Fruit fly (Drosophila melanogaster) whole organism, embryonic: ENCODE results near the gene ato.

ENCODE experiments used
- Asciz ChIP-seq: fragments of 200-800 bp; sonication (Bioruptor generic); optimal IDR thresholded peaks from 2 replicates; lab custom pipeline; 2017; ENCODE audit warnings: missing biosample characterization, mild to moderate bottlenecking, missing genetic modification characterization, missing genetic modification reagents
- Awh ChIP-seq: fragments of 200-800 bp; sonication (Bioruptor generic); IDR thresholded peaks from 2 replicates; pipeline ENCODE4, ENCODE4 v1.3.6; 2022; ENCODE audit warnings: missing biosample characterization, missing genetic modification characterization
- CG10209 ChIP-seq: fragments of 200-800 bp; sonication (Bioruptor generic); optimal IDR thresholded peaks from 3 replicates; lab custom pipeline; 2017; ENCODE audit warnings: missing biosample characterization, mild to moderate bottlenecking, missing genetic modification characterization, missing genetic modification reagents
- CG10366 ChIP-seq: fragments of 200-800 bp; sonication (Bioruptor generic); IDR thresholded peaks from 2 replicates; pipeline ENCODE4 v1.3.6; 2022; ENCODE audit warnings: missing biosample characterization, missing genetic modification characterization
- CG11093 ChIP-seq: fragments of 200-800 bp; sonication (Bioruptor generic); IDR thresholded peaks from 3 replicates; pipeline ENCODE4 v1.3.6; 2022; ENCODE audit warnings: missing biosample characterization, missing genetic modification characterization
- CG12071 ChIP-seq: fragments of 200-800 bp; sonication (Bioruptor generic); optimal IDR thresholded peaks from 3 replicates; lab custom pipeline; 2018; ENCODE audit warnings: missing biosample characterization, mild to moderate bottlenecking, missing genetic modification characterization
- CG12219 ChIP-seq: fragments of 200-800 bp; sonication (Bioruptor generic); optimal IDR thresholded peaks from 3 replicates; lab custom pipeline; 2018; ENCODE audit warnings: missing biosample characterization, mild to moderate bottlenecking, missing genetic modification characterization
- CG12391 ChIP-seq: fragments of 200-800 bp; sonication (Bioruptor generic); optimal IDR thresholded peaks from 3 replicates; lab custom pipeline; 2018; ENCODE audit warnings: missing biosample characterization, mild to moderate bottlenecking, missing genetic modification characterization, moderate library complexity
- CG12659 ChIP-seq: fragments of 200-800 bp; sonication (Bioruptor generic); optimal IDR thresholded peaks from 3 replicates; lab custom pipeline; 2017; ENCODE audit warnings: mild to moderate bottlenecking, missing biosample characterization, missing genetic modification reagents, missing genetic modification characterization
- CG13123 ChIP-seq: fragments of 200-800 bp; sonication (Bioruptor generic); optimal IDR thresholded peaks from 2 replicates; lab custom pipeline; 2016; ENCODE audit warnings: missing biosample characterization, missing genetic modification characterization
- CG13296 ChIP-seq: fragments of 200-800 bp; sonication (Bioruptor generic); optimal IDR thresholded peaks from 3 replicates; lab custom pipeline; 2018; ENCODE audit warnings: missing biosample characterization, mild to moderate bottlenecking, missing genetic modification characterization
- CG15011 ChIP-seq: fragments of 200-800 bp; sonication (Bioruptor generic); optimal IDR thresholded peaks from 3 replicates; lab custom pipeline; 2018; ENCODE audit warnings: missing biosample characterization, mild to moderate bottlenecking, missing genetic modification characterization
- CG15479 ChIP-seq: fragments of 200-800 bp; sonication (Bioruptor generic); optimal IDR thresholded peaks from 3 replicates; lab custom pipeline; 2019; ENCODE audit warnings: missing biosample characterization, mild to moderate bottlenecking, missing genetic modification characterization, moderate library complexity
- CG2120 ChIP-seq: fragments of 200-800 bp; sonication (Bioruptor generic); optimal IDR thresholded peaks from 3 replicates; lab custom pipeline; 2016; ENCODE audit warnings: missing biosample characterization, missing genetic modification characterization
- CG30403 ChIP-seq: fragments of 200-800 bp; sonication (Bioruptor generic); optimal IDR thresholded peaks from 3 replicates; lab custom pipeline; 2016; ENCODE audit warnings: missing biosample characterization, missing genetic modification characterization
- CG31365 ChIP-seq: fragments of 200-800 bp; sonication (Bioruptor generic); optimal IDR thresholded peaks from 2 replicates; lab custom pipeline; 2018; ENCODE audit warnings: missing biosample characterization, mild to moderate bottlenecking, missing genetic modification characterization
- CG32532 ChIP-seq: fragments of 200-800 bp; sonication (Bioruptor generic); IDR thresholded peaks from 2 replicates; pipeline ENCODE4 v1.3.6; 2022; ENCODE audit warnings: missing biosample characterization, missing genetic modification characterization
- CG5180 ChIP-seq: fragments of 200-800 bp; sonication (Bioruptor generic); optimal IDR thresholded peaks from 3 replicates; lab custom pipeline; 2017; ENCODE audit warnings: missing biosample characterization, missing genetic modification characterization, mild to moderate bottlenecking, moderate library complexity, missing genetic modification reagents
- CG6813 ChIP-seq: fragments of 200-800 bp; sonication (Bioruptor generic); optimal IDR thresholded peaks from 2 replicates; lab custom pipeline; 2017; ENCODE audit warnings: missing biosample characterization, missing genetic modification characterization, mild to moderate bottlenecking, moderate library complexity, missing genetic modification reagents
- CG7839 ChIP-seq: fragments of 200-800 bp; sonication (Bioruptor generic); optimal IDR thresholded peaks from 3 replicates; lab custom pipeline; 2018; ENCODE audit warnings: missing biosample characterization, mild to moderate bottlenecking, missing genetic modification characterization, moderate library complexity
- CG7928 ChIP-seq: fragments of 200-800 bp; sonication (Bioruptor generic); optimal IDR thresholded peaks from 2 replicates; lab custom pipeline; 2017; ENCODE audit warnings: missing biosample characterization, mild to moderate bottlenecking, missing genetic modification characterization
- CG7963 ChIP-seq: fragments of 200-800 bp; sonication (Bioruptor generic); IDR thresholded peaks from 3 replicates; pipeline ENCODE4 v1.3.6; 2022; ENCODE audit warnings: missing biosample characterization, missing genetic modification characterization; ENCODE audit not compliant: partially characterized antibody
- CG8924 ChIP-seq: fragments of 200-800 bp; optimal IDR thresholded peaks from 3 replicates; lab custom pipeline; 2019; ENCODE audit warnings: missing biosample characterization, mild to moderate bottlenecking, missing genetic modification characterization, moderate library complexity
- Dek ChIP-seq: fragments of 200-800 bp; sonication (Bioruptor generic); optimal IDR thresholded peaks from 3 replicates; lab custom pipeline; 2019; ENCODE audit warnings: missing biosample characterization, mild to moderate bottlenecking, missing genetic modification characterization, moderate library complexity
- Drgx ChIP-seq: fragments of 200-800 bp; sonication (Bioruptor generic); IDR thresholded peaks from 2 replicates; pipeline ENCODE4 v1.3.6; 2022; ENCODE audit warnings: missing biosample characterization, missing genetic modification characterization
- Fer1 ChIP-seq: fragments of 200-800 bp; sonication (Bioruptor generic); optimal IDR thresholded peaks from 2 replicates; lab custom pipeline; 2017; ENCODE audit warnings: missing biosample characterization, mild to moderate bottlenecking, missing genetic modification characterization
- Fer3 ChIP-seq: fragments of 200-800 bp; sonication (Bioruptor generic); optimal IDR thresholded peaks from 2 replicates; lab custom pipeline; 2018; ENCODE audit warnings: missing biosample characterization, mild to moderate bottlenecking, missing genetic modification characterization, moderate library complexity
- Hand ChIP-seq: fragments of 200-800 bp; sonication (Bioruptor generic); optimal IDR thresholded peaks from 2 replicates; lab custom pipeline; 2017; ENCODE audit warnings: mild to moderate bottlenecking, missing biosample characterization, missing genetic modification reagents, missing genetic modification characterization
- Hmr ChIP-seq: fragments of 200-800 bp; sonication (Bioruptor generic); optimal IDR thresholded peaks from 3 replicates; lab custom pipeline; 2017; ENCODE audit warnings: mild to moderate bottlenecking, missing biosample characterization, missing genetic modification reagents, missing genetic modification characterization
- Hr51 ChIP-seq, 2 experiments: fragments of 200-800 bp; sonication (Bioruptor generic); optimal IDR thresholded peaks; 2 replicates in 1 of 2; 3 replicates in 1 of 2; lab custom pipeline; 2016 to 2018; ENCODE audit warnings: missing biosample characterization in 2 of 2, missing genetic modification characterization in 2 of 2, mild to moderate bottlenecking in 1 of 2, moderate library complexity in 1 of 2
- Jarid2 ChIP-seq: fragments of 200-800 bp; sonication (Bioruptor generic); optimal IDR thresholded peaks from 3 replicates; lab custom pipeline; 2017; ENCODE audit warnings: mild to moderate bottlenecking, missing biosample characterization, missing genetic modification reagents, missing genetic modification characterization
- Med ChIP-seq: fragments of 200-800 bp; sonication (Bioruptor generic); peaks from one replicate; lab custom pipeline; 2016; ENCODE audit warnings: missing biosample characterization, missing genetic modification characterization, mild to moderate bottlenecking, inconsistent platforms, moderate library complexity
- Meics ChIP-seq: fragments of 200-800 bp; sonication (Bioruptor generic); optimal IDR thresholded peaks from 2 replicates; lab custom pipeline; 2017; ENCODE audit warnings: missing biosample characterization, mild to moderate bottlenecking, missing genetic modification characterization
- Opbp ChIP-seq: fragments of 200-800 bp; sonication (Bioruptor generic); IDR thresholded peaks from 3 replicates; pipeline ENCODE4 v1.3.6; 2022; ENCODE audit warnings: missing biosample characterization, missing genetic modification characterization; ENCODE audit not compliant: partially characterized antibody
- Pdp1 ChIP-seq, 2 experiments: fragments of 200-800 bp; sonication (Bioruptor generic); optimal IDR thresholded peaks; 3 replicates each; lab custom pipeline; 2016; ENCODE audit warnings: missing biosample characterization in 2 of 2, missing genetic modification characterization in 2 of 2, mild to moderate bottlenecking in 1 of 2, moderate library complexity in 1 of 2
- Rfx ChIP-seq: fragments of 200-800 bp; sonication (Bioruptor generic); IDR thresholded peaks from 2 replicates; pipeline ENCODE4 v1.3.6; 2022; ENCODE audit warnings: missing biosample characterization, missing genetic modification characterization
- Scr ChIP-seq: fragments of 200-800 bp; sonication (Bioruptor generic); IDR thresholded peaks from 2 replicates; pipeline ENCODE4 v1.3.6; 2022; ENCODE audit warnings: missing biosample characterization, missing genetic modification characterization; ENCODE audit not compliant: partially characterized antibody
- Trl ChIP-seq, 3 experiments: fragments of >200 bp in 2 of 3; fragments of 200-800 bp in 1 of 3; sonication (Bioruptor generic) in 1 of 3; optimal IDR thresholded peaks; 2 replicates in 1 of 3; 3 replicates in 2 of 3; lab custom pipeline; 2016 to 2017; ENCODE audit warnings: missing biosample characterization in 1 of 3, missing genetic modification characterization in 1 of 3
- btn ChIP-seq: fragments of 200-800 bp; sonication (Bioruptor generic); optimal IDR thresholded peaks from 2 replicates; lab custom pipeline; 2016; ENCODE audit warnings: missing biosample characterization, missing genetic modification characterization
- grau ChIP-seq: fragments of 200-800 bp; optimal IDR thresholded peaks from 3 replicates; lab custom pipeline; 2019; ENCODE audit warnings: missing biosample characterization, mild to moderate bottlenecking, missing genetic modification characterization, moderate library complexity
- hkb ChIP-seq, 2 experiments: fragments of 200-800 bp in 1 of 2; fragments of >200 bp in 1 of 2; sonication (Bioruptor generic) in 1 of 2; IDR thresholded peaks in 1 of 2; optimal IDR thresholded peaks in 1 of 2; 2 replicates each; pipeline versions ENCODE4 v1.3.6 to Lab custom; 2017 to 2022; ENCODE audit warnings: missing biosample characterization in 1 of 2, missing genetic modification characterization in 1 of 2
- lilli ChIP-seq: fragments of 200-800 bp; sonication (Bioruptor generic); optimal IDR thresholded peaks from 3 replicates; lab custom pipeline; 2016; ENCODE audit warnings: missing biosample characterization, missing genetic modification characterization
- pfk ChIP-seq: fragments of 200-800 bp; sonication (Bioruptor generic); optimal IDR thresholded peaks from 2 replicates; lab custom pipeline; 2018; ENCODE audit warnings: missing biosample characterization, mild to moderate bottlenecking, missing genetic modification characterization, moderate library complexity
- pnt ChIP-seq: fragments of 200-800 bp; sonication (Bioruptor generic); optimal IDR thresholded peaks from 3 replicates; lab custom pipeline; 2016; ENCODE audit warnings: missing biosample characterization, missing genetic modification characterization
- sd ChIP-seq: fragments of 200-800 bp; sonication (Bioruptor generic); optimal IDR thresholded peaks from 3 replicates; lab custom pipeline; 2018; ENCODE audit warnings: missing biosample characterization, mild to moderate bottlenecking, missing genetic modification characterization, moderate library complexity
- slbo ChIP-seq: fragments of 200-800 bp; sonication (Bioruptor generic); IDR thresholded peaks from 2 replicates; pipeline ENCODE4 v1.3.6; 2022; ENCODE audit warnings: missing biosample characterization, missing genetic modification characterization
- vvl ChIP-seq: fragments of 200-800 bp; sonication (Bioruptor generic); IDR thresholded peaks from 2 replicates; pipeline ENCODE4 v1.3.6; 2022; ENCODE audit warnings: missing biosample characterization, missing genetic modification characterization

ato gene

dm6 chr3R:8317709-8318335 lies 40.0 kb downstream of the ato start:
- TF ChIP-seq CG12659 (GFP tag; lab: Kevin White, UChicago) (peak; percentile 12), CG8924 (tag; lab: Kevin White, UChicago) (peak; percentile 25), Opbp (GFP tag; lab: Robert Waterston, UW) (0 out of 3 replicates have a peak, but pooled peaks have one; percentile 25), Awh (GFP tag; lab: Robert Waterston, UW) (no peak), CG12071 (GFP tag; lab: Kevin White, UChicago) (peak; percentile 9), Dek (tag; lab: Kevin White, UChicago) (peak; percentile 33), Med (GFP tag; lab: Kevin White, UChicago) (peak; percentile 79), CG7839 (tag; lab: Kevin White, UChicago) (no peak), CG15479 (peak; percentile 13), Trl (optimal IDR thresholded peaks at IDR 0.05; lab: Kevin White, UChicago) (peak in 1 of 2 experiments; percentile 60), Trl (GFP tag; optimal IDR thresholded peaks at IDR 0.05; lab: Kevin White, UChicago) (no peak), CG2120 (GFP tag; lab: Kevin White, UChicago) (peak; percentile 61), Hand (GFP tag; lab: Kevin White, UChicago) (peak; percentile 1), CG30403 (peak; percentile 3), pnt (GFP tag; lab: Kevin White, UChicago) (no peak), btn (GFP tag; lab: Kevin White, UChicago) (no peak), CG32532 (GFP tag; lab: Robert Waterston, UW) (peak; percentile 48; the same call in 1 of the 2 replicates), CG12219 (GFP tag; lab: Kevin White, UChicago) (peak; percentile 14), CG10209 (GFP tag; lab: Kevin White, UChicago) (peak; percentile 18), Fer3 (tag; lab: Kevin White, UChicago) (peak; percentile 56), Hmr (GFP tag; lab: Kevin White, UChicago) (peak; percentile 53), CG12391 (tag; lab: Kevin White, UChicago) (peak; percentile 23), Drgx (GFP tag; lab: Robert Waterston, UW) (peak; percentile 48), CG7928 (GFP tag; lab: Kevin White, UChicago) (no peak), Rfx (GFP tag; lab: Robert Waterston, UW) (peak; percentile 51; the same call in 1 of the 2 replicates), Asciz (GFP tag; lab: Kevin White, UChicago) (peak; percentile 26), Pdp1 (GFP tag; optimal IDR thresholded peaks at IDR 0.05; lab: Kevin White, UChicago) (peak in 1 of 2 experiments; percentile 69), Fer1 (GFP tag; lab: Kevin White, UChicago) (no peak), CG13123 (GFP tag; lab: Kevin White, UChicago) (no peak), Hr51 (GFP tag; optimal IDR thresholded peaks at IDR 0.05; lab: Kevin White, UChicago) (no peak), sd (tag; lab: Kevin White, UChicago) (peak; percentile 41), Jarid2 (GFP tag; lab: Kevin White, UChicago) (peak; percentile 47), CG11093 (GFP tag; lab: Robert Waterston, UW) (no peak), CG5180 (peak; percentile 45), vvl (GFP tag; lab: Robert Waterston, UW) (peak; percentile 42; the same call in 1 of the 2 replicates), hkb (optimal IDR thresholded peaks at IDR 0.05; lab: Kevin White, UChicago) (no peak), hkb (GFP tag; IDR thresholded peaks at IDR 0.05; lab: Robert Waterston, UW) (peak; percentile 15; the same call in 1 of the 2 replicates), Scr (GFP tag; lab: Robert Waterston, UW) (no peak), grau (tag; lab: Kevin White, UChicago) (peak; percentile 49), CG13296 (GFP tag; lab: Kevin White, UChicago) (peak; percentile 42), Meics (GFP tag; lab: Kevin White, UChicago) (peak; percentile 35), lilli (GFP tag; lab: Kevin White, UChicago) (peak; percentile 25), CG31365 (tag; lab: Kevin White, UChicago) (peak; percentile 6), CG7963 (GFP tag; lab: Robert Waterston, UW) (no peak), pfk (GFP tag; lab: Kevin White, UChicago) (no peak), slbo (peak; percentile 49; the same call in 1 of the 2 replicates), CG15011 (GFP tag; lab: Kevin White, UChicago) (peak; percentile 13), CG10366 (GFP tag; lab: Robert Waterston, UW) (peak; percentile 68), CG6813 (GFP tag; lab: Kevin White, UChicago) (peak; percentile 46)
